Fruit fly (Drosophila melanogaster): ENCODE measurements around the gene CG3061.

Gene CG3061

dm6 chr3R:13983272-13984032 is 48.7 kb upstream of the CG3061 start (continued):
- TF ChIP-seq CG15073 (GFP tag; optimal IDR thresholded peaks at IDR 0.05) (no peak), h (optimal IDR thresholded peaks at IDR 0.05) (no peak), CG7987 (GFP tag; optimal IDR thresholded peaks at IDR 0.05) (peak; percentile 87), B-H2 (GFP tag; optimal IDR thresholded peaks at IDR 0.05) (peak; percentile 73), CG6272 (GFP tag; IDR thresholded peaks at IDR 0.05) (peak; percentile 78), CG31441 (GFP tag; IDR thresholded peaks at IDR 0.05) (peak; percentile 91), Sin3A (optimal IDR thresholded peaks at IDR 0.05) (no peak), cato (GFP tag; optimal IDR thresholded peaks at IDR 0.05; ENCODE audit: borderline replicate concordance) (peak; percentile 91), CG3407 (GFP tag; optimal IDR thresholded peaks at IDR 0.05) (peak; percentile 81), CG12236 (GFP tag; optimal IDR thresholded peaks at IDR 0.05) (peak; percentile 90), Gsc (GFP tag; IDR thresholded peaks at IDR 0.05) (no peak; the same call in 1 of the 2 replicates), CG14441 (GFP tag; IDR thresholded peaks at IDR 0.05) (peak; percentile 86), disco-r (GFP tag; optimal IDR thresholded peaks at IDR 0.05) (peak; percentile 88), CG11398 (GFP tag; optimal IDR thresholded peaks at IDR 0.05) (peak; percentile 89), Spps (tag; optimal IDR thresholded peaks at IDR 0.05) (peak; percentile 76), CG15269 (tag; optimal IDR thresholded peaks at IDR 0.05) (peak; percentile 91), CG15011 (GFP tag; optimal IDR thresholded peaks at IDR 0.05) (peak; percentile 88), row (GFP tag; IDR thresholded peaks at IDR 0.05) (peak; percentile 99), C15 (GFP tag; IDR thresholded peaks at IDR 0.05) (0 out of 3 replicates have a peak, but pooled peaks have one; percentile 34), sob (GFP tag; IDR thresholded peaks at IDR 0.05) (peak; percentile 85), jing (GFP tag; optimal IDR thresholded peaks at IDR 0.05) (peak; percentile 86), nerfin-1 (tag; optimal IDR thresholded peaks at IDR 0.05) (peak; percentile 85), CG10979 (tag; optimal IDR thresholded peaks at IDR 0.05) (peak; percentile 92), gsb-n (tag; optimal IDR thresholded peaks at IDR 0.05) (peak; percentile 95), GATAe (GFP tag; conservative IDR thresholded peaks at IDR 0.05) (peak; percentile 77), repo (GFP tag; optimal IDR thresholded peaks at IDR 0.05) (peak; percentile 92), prd (optimal IDR thresholded peaks at IDR 0.05) (no peak), prd (GFP tag; IDR thresholded peaks at IDR 0.05) (peak; percentile 91), CG6654 (GFP tag; optimal IDR thresholded peaks at IDR 0.05) (peak; percentile 76), Antp (GFP tag; optimal IDR thresholded peaks at IDR 0.05) (peak; percentile 96), lbe (GFP tag; optimal IDR thresholded peaks at IDR 0.05) (peak; percentile 92), CG7963 (GFP tag; IDR thresholded peaks at IDR 0.05; ENCODE audit: partially characterized antibody) (no peak), mam (GFP tag; optimal IDR thresholded peaks at IDR 0.05) (peak; percentile 96), toy (GFP tag; IDR thresholded peaks at IDR 0.05) (0 out of 2 replicates have a peak, but pooled peaks have one; percentile 31), trh (GFP tag; optimal IDR thresholded peaks at IDR 0.05) (peak; percentile 67), CG2199 (GFP tag; IDR thresholded peaks at IDR 0.05) (peak; percentile 26), CG11456 (GFP tag; IDR thresholded peaks at IDR 0.05) (peak; percentile 72), CG11695 (GFP tag; IDR thresholded peaks at IDR 0.05) (peak; percentile 92), sisA (GFP tag; IDR thresholded peaks at IDR 0.05) (peak; percentile 89), bigmax (GFP tag; optimal IDR thresholded peaks at IDR 0.05) (peak; percentile 50), CG8478 (optimal IDR thresholded peaks at IDR 0.05) (peak; percentile 90), yki (optimal IDR thresholded peaks at IDR 0.05) (peak; percentile 82), CG4328 (GFP tag; optimal IDR thresholded peaks at IDR 0.05) (peak; percentile 88), eyg (GFP tag; optimal IDR thresholded peaks at IDR 0.05) (peak; percentile 89), Meics (GFP tag; optimal IDR thresholded peaks at IDR 0.05) (peak; percentile 94), CG32532 (GFP tag; IDR thresholded peaks at IDR 0.05) (peak; percentile 88), CG17385 (GFP tag; optimal IDR thresholded peaks at IDR 0.05) (peak; percentile 89), Blimp-1 (GFP tag; optimal IDR thresholded peaks at IDR 0.05) (peak; percentile 91), CG3838 (GFP tag; optimal IDR thresholded peaks at IDR 0.05) (peak; percentile 85), CG2889 (GFP tag; IDR thresholded peaks at IDR 0.05) (peak; percentile 80), Stat92E (GFP tag; optimal IDR thresholded peaks at IDR 0.05) (peak in 1 of 3 experiments; percentile 80)
